Worm (Caenorhabditis elegans): Measurements from ENCODE around the gene M03F8.1.

The M03F8.1 gene

ce11 chrV:5991490-5992069 lies 40.3 kb downstream of the M03F8.1 start (continued):
- TF ChIP-seq ztf-7 (tag; optimal IDR thresholded peaks at IDR 0.05) (no peak), egl-43 (GFP tag; IDR thresholded peaks at IDR 0.05) (no peak), dpl-1 (GFP tag; optimal IDR thresholded peaks at IDR 0.05) (no peak), dmd-9 (GFP tag; IDR thresholded peaks at IDR 0.05) (no peak), mep-1 (tag; optimal IDR thresholded peaks at IDR 0.05) (peak; percentile 67), daf-8 (GFP tag; IDR thresholded peaks at IDR 0.05) (no peak), ztf-11 (tag; optimal IDR thresholded peaks at IDR 0.05) (no peak), unc-62 (GFP tag; optimal IDR thresholded peaks at IDR 0.05 in 1 of 2) (peak in 1 of 2 experiments; percentile 97), unc-62 (tag; optimal IDR thresholded peaks at IDR 0.05) (no peak), saeg-2 (GFP tag; IDR thresholded peaks at IDR 0.05) (no peak), pqm-1 (tag; optimal IDR thresholded peaks at IDR 0.05) (peak; percentile 61), F49E8.2 (tag; optimal IDR thresholded peaks at IDR 0.05; ENCODE audit: borderline replicate concordance) (no peak), zip-11 (GFP tag; IDR thresholded peaks at IDR 0.05) (no peak), snpc-4 (tag; optimal IDR thresholded peaks at IDR 0.05) (no peak), unc-130 (GFP tag; optimal IDR thresholded peaks at IDR 0.05) (no peak), ceh-82 (tag; optimal IDR thresholded peaks at IDR 0.05) (no peak), aha-1 (tag) (peak; percentile 96), ZK546.5 (tag; optimal IDR thresholded peaks at IDR 0.05) (no peak), skn-1 (tag; optimal IDR thresholded peaks at IDR 0.05) (no peak), egl-27 (tag; optimal IDR thresholded peaks at IDR 0.05) (no peak), daf-16 (GFP tag; optimal IDR thresholded peaks at IDR 0.05) (no peak), daf-16 (tag; optimal IDR thresholded peaks at IDR 0.05) (peak; percentile 68), lin-39 (tag; optimal IDR thresholded peaks at IDR 0.05) (no peak), Y5F2A.4 (GFP tag; optimal IDR thresholded peaks at IDR 0.05) (no peak), mdl-1 (tag; optimal IDR thresholded peaks at IDR 0.05) (peak in 1 of 2 experiments; percentile 43), F44E2.7 (GFP tag; IDR thresholded peaks at IDR 0.05) (no peak), ces-1 (GFP tag; optimal IDR thresholded peaks at IDR 0.05) (no peak), nhr-28 (tag; optimal IDR thresholded peaks at IDR 0.05) (peak; percentile 80), fkh-10 (GFP tag; optimal IDR thresholded peaks at IDR 0.05) (no peak), hmg-1.1 (GFP tag; IDR thresholded peaks at IDR 0.05) (peak; percentile 69), T26A8.4 (GFP tag; IDR thresholded peaks at IDR 0.05) (no peak), T20F7.1 (GFP tag; optimal IDR thresholded peaks at IDR 0.05) (peak; percentile 30), mdt-29 (GFP tag; IDR thresholded peaks at IDR 0.05) (no peak), nhr-77 (tag; optimal IDR thresholded peaks at IDR 0.05) (peak; percentile 3), snpc-1.2 (GFP tag; IDR thresholded peaks at IDR 0.05) (no peak), lim-7 (GFP tag; IDR thresholded peaks at IDR 0.05) (no peak), daf-19 (GFP tag; conservative IDR thresholded peaks at IDR 0.05) (no peak), lin-13 (GFP tag; optimal IDR thresholded peaks at IDR 0.05) (no peak), zag-1 (tag; optimal IDR thresholded peaks at IDR 0.05) (no peak), cey-2 (tag; optimal IDR thresholded peaks at IDR 0.05; ENCODE audit: borderline replicate concordance, insufficient read depth) (no peak), fos-1 (tag; optimal IDR thresholded peaks at IDR 0.05) (no peak), Y48G9A.11 (GFP tag; IDR thresholded peaks at IDR 0.05) (no peak), F26F4.8 (GFP tag; conservative IDR thresholded peaks at IDR 0.05) (no peak), tag-97 (GFP tag; IDR thresholded peaks at IDR 0.05) (no peak), nhr-111 (GFP tag; optimal IDR thresholded peaks at IDR 0.05) (no peak), nhr-237 (tag; optimal IDR thresholded peaks at IDR 0.05) (no peak), nhr-41 (GFP tag; IDR thresholded peaks at IDR 0.05) (no peak), nhr-11 (tag; optimal IDR thresholded peaks at IDR 0.05) (peak; percentile 67), arid-1 (GFP tag; conservative IDR thresholded peaks at IDR 0.05) (no peak), ceh-44 (GFP tag; IDR thresholded peaks at IDR 0.05) (no peak), ceh-62 (tag; optimal IDR thresholded peaks at IDR 0.05) (no peak), Y105C5A.15 (GFP tag; IDR thresholded peaks at IDR 0.05) (no peak), nhr-10 (tag; optimal IDR thresholded peaks at IDR 0.05) (no peak), hlh-30 (tag; optimal IDR thresholded peaks at IDR 0.05; ENCODE audit: insufficient read depth) (peak; percentile 78)
